Fruit fly (Drosophila melanogaster): ENCODE measurements around the gene CG15803.

- TF ChIP-seq CG9948 (tag; optimal IDR thresholded peaks at IDR 0.05) (no peak), Pif1A (GFP tag; optimal IDR thresholded peaks at IDR 0.05) (no peak), CG10348 (GFP tag; IDR thresholded peaks at IDR 0.05) (no peak), gl (tag; optimal IDR thresholded peaks at IDR 0.05) (no peak), CG17806 (tag; optimal IDR thresholded peaks at IDR 0.05) (no peak), CG34367 (tag; optimal IDR thresholded peaks at IDR 0.05) (no peak), CG15710 (tag; optimal IDR thresholded peaks at IDR 0.05) (no peak), D1 (tag; optimal IDR thresholded peaks at IDR 0.05) (no peak), Snoo (tag; optimal IDR thresholded peaks at IDR 0.05) (no peak), CG14655 (GFP tag; optimal IDR thresholded peaks at IDR 0.05) (no peak)
Measured at dm6 chr3R:18292371-18292770, 68.2 kb downstream of the CG15803 start.

All from whole organism, pupa.